Worm (Caenorhabditis elegans): ENCODE data around the gene Y54G9A.5.

Gene Y54G9A.5

DNA sequence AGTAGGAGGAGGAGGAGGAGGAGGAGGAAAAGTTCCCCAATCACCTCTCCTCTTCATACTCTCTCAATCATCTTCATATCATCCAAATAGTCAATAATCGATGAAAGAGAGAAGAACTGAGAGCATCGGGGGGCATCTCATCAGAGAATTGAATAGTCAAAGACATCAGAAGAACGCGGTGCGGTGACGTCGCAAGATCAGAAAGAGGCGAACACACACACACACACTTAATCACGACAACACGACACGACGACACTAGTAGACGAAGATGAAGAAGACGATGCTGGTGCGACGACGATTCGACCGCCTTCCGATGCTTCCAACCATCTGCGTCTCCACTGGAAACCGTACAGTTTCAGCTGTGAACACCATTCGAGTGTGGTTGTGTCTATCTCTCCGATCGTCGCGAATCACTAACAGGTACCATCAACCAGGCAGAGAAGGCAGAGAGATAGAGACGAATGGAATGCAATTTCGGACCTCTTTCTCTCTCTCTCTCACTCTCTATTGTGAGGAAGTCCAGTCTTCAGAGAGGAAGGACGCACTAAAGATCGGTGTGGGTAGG is 44.2 kb upstream of the Y54G9A.5 start:
- TF ChIP-seq sma-3 (GFP tag; optimal IDR thresholded peaks at IDR 0.05) = peak; percentile 85
- TF ChIP-seq nhr-25 (tag; optimal IDR thresholded peaks at IDR 0.05) = peak; percentile 75
- TF ChIP-seq elt-1 (tag; optimal IDR thresholded peaks at IDR 0.05) = no peak
- TF ChIP-seq nhr-10 (tag; optimal IDR thresholded peaks at IDR 0.05) = no peak
- peak; percentile 47 for TF ChIP-seq Y55F3AM.14 (GFP tag; optimal IDR thresholded peaks at IDR 0.05)
- peak; percentile 65 for TF ChIP-seq sma-9 (GFP tag; optimal IDR thresholded peaks at IDR 0.05)
- peak; percentile 44 for TF ChIP-seq sma-9 (tag; optimal IDR thresholded peaks at IDR 0.05)
- TF ChIP-seq nhr-21 (tag; optimal IDR thresholded peaks at IDR 0.05) = peak; percentile 87
- peak; percentile 52 for TF ChIP-seq blmp-1 (tag; optimal IDR thresholded peaks at IDR 0.05; ENCODE audit: insufficient read depth)
- TF ChIP-seq egl-27 (tag; optimal IDR thresholded peaks at IDR 0.05) = peak; percentile 16
- peak; percentile 26 for TF ChIP-seq nhr-129 (tag; optimal IDR thresholded peaks at IDR 0.05)
- TF ChIP-seq crh-2 (tag; optimal IDR thresholded peaks at IDR 0.05) = peak; percentile 23
- TF ChIP-seq lsy-2 (tag; optimal IDR thresholded peaks at IDR 0.05) = peak in 1 of 2 experiments; percentile 12
- TF ChIP-seq unc-55 (GFP tag; optimal IDR thresholded peaks at IDR 0.05) = no peak
- peak; percentile 9 for TF ChIP-seq fos-1 (tag; optimal IDR thresholded peaks at IDR 0.05)
- TF ChIP-seq peb-1 (tag; optimal IDR thresholded peaks at IDR 0.05) = no peak

DNA sequence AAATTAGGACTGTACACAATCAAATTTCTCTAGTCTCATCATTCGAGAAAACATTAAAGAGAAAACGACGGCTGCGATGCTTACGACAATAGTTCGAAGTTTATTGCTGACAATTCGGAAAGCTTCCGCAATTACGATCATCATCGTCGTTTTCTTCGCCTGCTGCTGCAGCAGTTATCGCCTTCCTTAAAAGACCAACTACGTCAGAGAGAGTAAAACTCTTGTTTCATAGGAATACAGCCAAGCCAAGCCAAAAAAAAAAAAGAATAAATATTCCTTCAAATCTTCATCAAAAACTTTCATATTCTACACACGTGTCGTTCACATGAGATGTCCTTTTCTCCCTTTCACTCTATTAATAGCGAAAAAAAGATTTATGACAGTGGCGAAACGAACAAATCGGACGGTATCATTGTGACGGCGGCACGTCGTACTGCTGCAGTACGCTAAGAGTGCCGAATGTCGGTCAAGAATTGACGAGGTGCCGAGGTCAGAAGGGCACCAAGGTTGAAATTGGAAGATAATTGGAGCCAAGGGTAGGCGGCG is 43.0 kb upstream of the Y54G9A.5 start:
- peak; percentile 46 for TF ChIP-seq nhr-25 (tag; optimal IDR thresholded peaks at IDR 0.05)
- TF ChIP-seq nhr-21 (tag; optimal IDR thresholded peaks at IDR 0.05) = peak; percentile 81
- peak; percentile 95 for TF ChIP-seq blmp-1 (tag; optimal IDR thresholded peaks at IDR 0.05; ENCODE audit: insufficient read depth)
- TF ChIP-seq fos-1 (tag; optimal IDR thresholded peaks at IDR 0.05) = peak; percentile 28
- peak; percentile 91 for TF ChIP-seq sma-9 (GFP tag; optimal IDR thresholded peaks at IDR 0.05)
- no peak for TF ChIP-seq sma-9 (tag; optimal IDR thresholded peaks at IDR 0.05)
- TF ChIP-seq mdl-1 (tag; optimal IDR thresholded peaks at IDR 0.05) = peak in 1 of 2 experiments; percentile 18
- peak; percentile 1 for TF ChIP-seq egl-27 (tag; optimal IDR thresholded peaks at IDR 0.05)
- no peak for TF ChIP-seq Y55F3AM.14 (GFP tag; optimal IDR thresholded peaks at IDR 0.05)
- peak; percentile 62 for TF ChIP-seq sma-3 (GFP tag; optimal IDR thresholded peaks at IDR 0.05)
- TF ChIP-seq unc-55 (GFP tag; optimal IDR thresholded peaks at IDR 0.05) = no peak

DNA sequence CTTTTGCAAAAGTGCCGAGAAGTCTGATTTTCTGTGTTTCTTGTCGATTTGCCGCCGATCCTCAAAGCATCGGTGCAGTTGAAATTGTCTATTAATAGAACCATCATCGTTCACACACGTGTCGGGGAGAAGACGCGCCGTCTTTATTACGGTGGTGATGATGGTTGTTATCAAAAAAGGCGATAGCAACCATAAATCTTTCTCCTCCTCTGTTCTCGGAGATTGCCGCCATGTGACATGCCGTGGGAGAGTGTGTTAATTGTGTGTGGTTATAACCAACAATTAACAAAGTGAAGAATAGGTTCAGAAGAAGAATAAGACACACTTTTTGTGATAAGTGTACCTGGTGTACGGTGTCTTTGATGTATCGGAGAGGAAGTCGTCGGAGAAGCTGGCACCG is 41.7 kb upstream of the Y54G9A.5 start:
- TF ChIP-seq sma-3 (GFP tag; optimal IDR thresholded peaks at IDR 0.05) (peak; percentile 79), lsy-2 (tag; optimal IDR thresholded peaks at IDR 0.05) (peak in 1 of 2 experiments; percentile 2), lin-39 (tag; optimal IDR thresholded peaks at IDR 0.05) (no peak), blmp-1 (tag; optimal IDR thresholded peaks at IDR 0.05; ENCODE audit: insufficient read depth) (peak; percentile 87), fos-1 (tag; optimal IDR thresholded peaks at IDR 0.05) (peak; percentile 42), nhr-129 (tag; optimal IDR thresholded peaks at IDR 0.05) (peak; percentile 3), unc-55 (GFP tag; optimal IDR thresholded peaks at IDR 0.05) (no peak), egl-27 (tag; optimal IDR thresholded peaks at IDR 0.05) (peak; percentile 13), nhr-25 (tag; optimal IDR thresholded peaks at IDR 0.05) (peak; percentile 87), unc-62 (GFP tag; optimal IDR thresholded peaks at IDR 0.05) (no peak), mdl-1 (tag; optimal IDR thresholded peaks at IDR 0.05) (peak in 1 of 2 experiments; percentile 70), crh-2 (tag; optimal IDR thresholded peaks at IDR 0.05) (peak; percentile 36), sem-4 (tag; optimal IDR thresholded peaks at IDR 0.05) (peak; percentile 29), nhr-21 (tag; optimal IDR thresholded peaks at IDR 0.05) (peak; percentile 93), sma-9 (GFP tag; optimal IDR thresholded peaks at IDR 0.05) (no peak), sma-9 (tag; optimal IDR thresholded peaks at IDR 0.05) (no peak), gmeb-1 (tag; optimal IDR thresholded peaks at IDR 0.05) (peak; percentile 30)

DNA sequence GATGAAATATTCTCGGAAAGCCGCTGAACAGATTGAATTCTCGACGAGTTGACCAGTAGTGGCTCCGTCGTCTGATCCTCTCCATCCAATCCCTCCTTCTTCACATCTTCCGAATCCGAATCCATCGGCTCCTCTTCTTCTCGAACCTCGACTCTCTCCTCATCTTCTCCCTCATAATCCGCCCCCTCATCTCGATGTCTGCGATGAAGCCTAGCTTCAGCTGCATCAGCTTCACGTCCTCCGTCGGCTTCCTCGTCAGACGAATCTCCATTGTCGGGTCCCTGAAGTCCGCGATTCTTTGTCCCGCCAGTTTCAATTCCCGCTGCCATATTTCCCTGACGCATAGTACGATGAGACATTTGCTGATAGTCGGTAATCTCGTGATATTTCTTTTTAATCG is 37.2 kb upstream of the Y54G9A.5 start:
- TF ChIP-seq lsy-2 (tag; optimal IDR thresholded peaks at IDR 0.05) = no peak
- TF ChIP-seq fos-1 (tag; optimal IDR thresholded peaks at IDR 0.05) = no peak
- no peak for TF ChIP-seq aly-2 (tag; optimal IDR thresholded peaks at IDR 0.05)
- no peak for TF ChIP-seq Y55F3AM.14 (GFP tag; optimal IDR thresholded peaks at IDR 0.05)
- no peak for TF ChIP-seq skn-1 (tag; optimal IDR thresholded peaks at IDR 0.05)
- no peak for TF ChIP-seq nhr-11 (tag; optimal IDR thresholded peaks at IDR 0.05)
- no peak for TF ChIP-seq lin-39 (tag; optimal IDR thresholded peaks at IDR 0.05)
- TF ChIP-seq nhr-12 (tag; optimal IDR thresholded peaks at IDR 0.05) = no peak
- no peak for TF ChIP-seq zag-1 (tag; optimal IDR thresholded peaks at IDR 0.05)
- no peak for TF ChIP-seq dmd-4 (tag; optimal IDR thresholded peaks at IDR 0.05)
- TF ChIP-seq unc-55 (GFP tag; optimal IDR thresholded peaks at IDR 0.05) = no peak
- no peak for TF ChIP-seq sma-3 (GFP tag; optimal IDR thresholded peaks at IDR 0.05)
- no peak for TF ChIP-seq mdl-1 (tag; optimal IDR thresholded peaks at IDR 0.05)
- TF ChIP-seq sma-9 (GFP tag; optimal IDR thresholded peaks at IDR 0.05) = no peak
- no peak for TF ChIP-seq sma-9 (tag; optimal IDR thresholded peaks at IDR 0.05)
- no peak for TF ChIP-seq lin-11 (tag; optimal IDR thresholded peaks at IDR 0.05)
- TF ChIP-seq nhr-6 (tag; optimal IDR thresholded peaks at IDR 0.05) = no peak
- no peak for TF ChIP-seq unc-62 (GFP tag; optimal IDR thresholded peaks at IDR 0.05)
- TF ChIP-seq C34F6.9 (tag; optimal IDR thresholded peaks at IDR 0.05) = no peak
- no peak for TF ChIP-seq unc-39 (tag; optimal IDR thresholded peaks at IDR 0.05)
